Fruit fly (Drosophila melanogaster) whole organism, adult: ENCODE measurements around the gene CG33912.

Experiments
- CG11617 ChIP-seq: fragments of 200-800 bp; sonication (Bioruptor generic); optimal IDR thresholded peaks from 2 replicates; lab custom pipeline; 2017; ENCODE audit warnings: mild to moderate bottlenecking, missing biosample characterization, missing genetic modification reagents, missing genetic modification characterization
- CG12768 ChIP-seq: fragments of 200-800 bp; sonication (Bioruptor generic); optimal IDR thresholded peaks from 2 replicates; lab custom pipeline; 2017; ENCODE audit warnings: missing biosample characterization, missing genetic modification characterization, mild to moderate bottlenecking, moderate library complexity, missing genetic modification reagents
- CG14711 ChIP-seq: fragments of 200-800 bp; sonication (Bioruptor generic); optimal IDR thresholded peaks from 2 replicates; lab custom pipeline; 2018; ENCODE audit warnings: missing biosample characterization, mild to moderate bottlenecking, missing genetic modification characterization, moderate library complexity
- CG1620 ChIP-seq: fragments of 200-800 bp; sonication (Bioruptor generic); optimal IDR thresholded peaks from 2 replicates; lab custom pipeline; 2016; ENCODE audit warnings: missing biosample characterization, missing genetic modification characterization
- CG33017 ChIP-seq: fragments of 200-800 bp; sonication (Bioruptor generic); optimal IDR thresholded peaks from 2 replicates; lab custom pipeline; 2018; ENCODE audit warnings: missing biosample characterization, mild to moderate bottlenecking, missing genetic modification characterization, moderate library complexity
- CG5204 ChIP-seq: fragments of 200-800 bp; sonication (Bioruptor generic); optimal IDR thresholded peaks from 2 replicates; lab custom pipeline; 2016; ENCODE audit warnings: missing biosample characterization, missing genetic modification characterization
- CG7045 ChIP-seq: fragments of 200-800 bp; sonication (Bioruptor generic); optimal IDR thresholded peaks from 2 replicates; lab custom pipeline; 2017; ENCODE audit warnings: missing biosample characterization, mild to moderate bottlenecking, missing genetic modification characterization
- CG7101 ChIP-seq: fragments of 200-800 bp; sonication (Bioruptor generic); optimal IDR thresholded peaks from 2 replicates; lab custom pipeline; 2018; ENCODE audit warnings: missing biosample characterization, mild to moderate bottlenecking, missing genetic modification characterization, moderate library complexity
- Clk ChIP-seq: fragments of 200-800 bp; sonication (Bioruptor generic); optimal IDR thresholded peaks from 2 replicates; lab custom pipeline; 2017; ENCODE audit warnings: missing biosample characterization, missing genetic modification characterization
- Crg-1 ChIP-seq: fragments of 200-800 bp; sonication (Bioruptor generic); optimal IDR thresholded peaks from 2 replicates; lab custom pipeline; 2016; ENCODE audit warnings: missing biosample characterization, missing genetic modification characterization
- Hr96 ChIP-seq: fragments of 200-800 bp; sonication (Bioruptor generic); optimal IDR thresholded peaks from 2 replicates; lab custom pipeline; 2016; ENCODE audit warnings: missing biosample characterization, missing genetic modification characterization
- Mnt ChIP-seq: fragments of 200-800 bp; sonication (Bioruptor generic); optimal IDR thresholded peaks from 2 replicates; lab custom pipeline; 2016; ENCODE audit warnings: missing biosample characterization, mild to moderate bottlenecking, missing genetic modification characterization
- bab1 ChIP-seq: fragments of 200-800 bp; sonication (Bioruptor generic); optimal IDR thresholded peaks from 3 replicates; lab custom pipeline; 2019; ENCODE audit warnings: missing biosample characterization, mild to moderate bottlenecking, missing genetic modification characterization, moderate library complexity
- cic ChIP-seq: fragments of 200-800 bp; sonication (Bioruptor generic); optimal IDR thresholded peaks from 2 replicates; lab custom pipeline; 2017; ENCODE audit warnings: missing biosample characterization, mild to moderate bottlenecking, missing genetic modification characterization, moderate library complexity
- cnc ChIP-seq, 2 experiments: fragments of >200 bp; optimal IDR thresholded peaks; 2 replicates each; lab custom pipeline; 2017
- kay ChIP-seq: fragments of 200-800 bp; sonication (Bioruptor generic); peaks from one replicate; lab custom pipeline; 2016; ENCODE audit warnings: missing biosample characterization, missing genetic modification characterization, borderline replicate concordance
- ovo ChIP-seq: fragments of 200-800 bp; sonication (Bioruptor generic); optimal IDR thresholded peaks from 2 replicates; lab custom pipeline; 2016; ENCODE audit warnings: missing biosample characterization, missing genetic modification characterization
- pad ChIP-seq: fragments of 200-800 bp; sonication (Bioruptor generic); optimal IDR thresholded peaks from 3 replicates; lab custom pipeline; 2017; ENCODE audit warnings: missing biosample characterization, missing genetic modification characterization, mild to moderate bottlenecking, moderate library complexity, missing genetic modification reagents
- toe ChIP-seq: fragments of 200-800 bp; sonication (Bioruptor generic); optimal IDR thresholded peaks from 2 replicates; lab custom pipeline; 2016; ENCODE audit warnings: missing biosample characterization, missing genetic modification characterization

CG33912 gene

dm6 chr3L:20729415-20729814 lies 26.1 kb downstream of the CG33912 start:
- TF ChIP-seq Clk (GFP tag; lab: Kevin White, UChicago) (no peak), cic (no peak), pad (no peak), CG5204 (no peak), CG7101 (tag; lab: Kevin White, UChicago) (no peak), CG33017 (tag; lab: Kevin White, UChicago) (no peak), kay (GFP tag; lab: Kevin White, UChicago) (no peak), Mnt (no peak), CG11617 (GFP tag; lab: Kevin White, UChicago) (no peak), bab1 (no peak), toe (no peak), cnc (optimal IDR thresholded peaks at IDR 0.05; lab: Kevin White, UChicago) (no peak), CG12768 (GFP tag; lab: Kevin White, UChicago) (no peak), ovo (GFP tag; lab: Kevin White, UChicago) (no peak), CG14711 (tag; lab: Kevin White, UChicago) (no peak), CG1620 (GFP tag; lab: Kevin White, UChicago) (no peak)

DNA sequence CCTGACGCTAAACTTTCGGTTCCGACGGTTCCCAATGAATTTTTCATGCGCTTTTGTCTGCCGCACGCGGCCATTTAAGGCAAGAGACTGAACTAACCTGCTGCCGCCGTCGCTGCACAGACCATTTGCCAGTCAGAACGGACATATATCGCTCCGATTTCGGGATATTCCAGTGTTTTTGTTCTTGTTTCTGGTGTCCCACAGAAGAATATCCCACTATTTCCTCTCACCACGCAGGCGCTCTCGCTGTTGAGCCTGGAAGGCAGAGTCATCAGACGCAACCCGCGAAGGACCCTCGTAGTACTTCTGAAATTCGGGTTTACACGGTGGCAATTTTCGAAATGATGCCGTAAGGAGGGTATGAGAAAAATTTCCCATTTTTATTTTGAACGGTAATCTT lies 36.4 kb downstream of the CG33912 start, which contains the start of gene cmpy:
TSS of gene cmpy (minus strand) at position 101 of the 400 bp plus-strand sequence.
- TF ChIP-seq Hr96 (no peak), bab1 (no peak)

DNA sequence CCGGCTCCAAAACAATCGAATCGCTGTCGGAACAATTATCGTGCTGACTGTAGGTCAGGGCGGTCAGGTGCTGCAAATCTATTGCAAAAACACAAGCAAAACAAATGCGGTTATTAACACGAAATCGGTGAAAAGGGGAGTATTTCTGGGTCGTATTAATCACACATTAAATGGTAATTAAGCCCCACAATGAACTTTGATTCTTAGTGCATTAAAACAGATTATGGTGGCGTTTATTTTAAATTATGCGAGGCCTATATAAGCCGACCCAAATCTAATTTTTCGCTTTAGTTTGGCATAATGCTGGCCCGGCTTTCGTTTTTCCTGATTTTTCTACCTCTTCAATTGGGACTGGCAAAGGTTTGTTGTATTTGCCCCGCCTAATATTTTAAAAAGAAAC lies 41.7 kb downstream of the CG33912 start, which contains the start of gene CG34260:
TSS of gene CG34260 (plus strand) at position 301 of the 400 bp plus-strand sequence.
- TF ChIP-seq CG14711 (tag; lab: Kevin White, UChicago) (no peak), Crg-1 (no peak), CG12768 (GFP tag; lab: Kevin White, UChicago) (no peak)

DNA sequence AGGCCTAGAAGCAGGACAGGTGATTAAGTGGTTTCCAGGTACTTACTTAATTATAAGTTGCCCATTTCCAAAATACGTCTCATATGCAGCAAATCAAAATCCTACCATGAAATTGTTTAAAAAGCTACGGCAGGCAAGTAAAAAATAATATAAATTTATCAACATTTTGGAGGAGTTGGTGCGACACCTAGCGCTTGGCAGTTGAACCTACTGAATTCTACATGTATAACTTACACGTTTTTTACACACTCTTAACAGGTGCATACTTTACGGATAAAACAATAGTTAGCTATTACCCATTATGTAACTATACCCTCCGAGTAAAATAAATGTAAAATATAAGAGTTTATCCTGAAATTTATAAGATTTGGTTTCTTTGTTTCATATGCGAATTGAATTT lies 44.1 kb downstream of the CG33912 start:
- TF ChIP-seq pad (no peak), CG5204 (peak; percentile 22), CG11617 (GFP tag; lab: Kevin White, UChicago) (no peak), bab1 (peak; percentile 56), Hr96 (no peak), CG7045 (no peak), cnc (optimal IDR thresholded peaks at IDR 0.05; lab: Kevin White, UChicago) (no peak), CG7101 (tag; lab: Kevin White, UChicago) (no peak), Crg-1 (no peak), CG14711 (tag; lab: Kevin White, UChicago) (no peak), Clk (GFP tag; lab: Kevin White, UChicago) (no peak), ovo (GFP tag; lab: Kevin White, UChicago) (peak; percentile 6), CG1620 (GFP tag; lab: Kevin White, UChicago) (peak; percentile 16)

DNA sequence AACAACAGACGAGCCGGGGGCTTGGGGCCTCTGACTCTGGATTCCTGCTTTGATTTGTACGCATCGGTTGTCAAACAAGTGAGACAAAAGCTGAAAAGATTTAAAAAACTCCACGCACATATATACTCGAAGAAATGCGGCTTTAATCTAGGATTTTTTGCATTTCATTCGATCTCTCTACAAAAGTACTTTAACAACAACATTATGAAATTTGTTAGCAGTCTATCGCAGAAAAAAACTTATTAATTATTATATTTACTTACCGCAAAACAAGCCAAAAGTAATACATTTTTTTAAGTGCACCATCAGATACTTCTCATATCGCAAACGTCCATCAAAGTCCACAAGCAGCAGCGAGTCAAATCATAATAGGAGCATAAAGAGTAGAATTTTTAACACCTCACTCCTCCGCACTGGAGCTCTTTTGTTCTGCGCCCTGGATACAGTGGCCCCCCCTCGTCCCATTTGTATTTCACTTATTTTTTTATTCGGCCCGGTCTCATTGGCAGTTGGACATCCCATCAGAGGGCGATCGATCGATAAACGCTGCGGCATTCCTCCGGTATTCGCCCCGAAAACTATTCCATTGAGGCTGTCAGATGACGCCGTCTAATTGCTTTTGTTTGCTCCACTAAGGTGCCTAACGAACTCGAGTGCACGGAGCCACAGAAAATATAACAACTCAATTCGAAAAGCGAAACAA lies 44.9 kb downstream of the CG33912 start:
- TF ChIP-seq CG7045 (no peak), pad (no peak), bab1 (no peak), kay (GFP tag; lab: Kevin White, UChicago) (no peak), CG33017 (tag; lab: Kevin White, UChicago) (no peak), CG14711 (tag; lab: Kevin White, UChicago) (no peak), ovo (GFP tag; lab: Kevin White, UChicago) (no peak)

dm6 chr3L:20707217-20707616 lies 48.3 kb downstream of the CG33912 start:
- TF ChIP-seq CG7045, result no peak
